Worm (Caenorhabditis elegans): Measurements from ENCODE around the gene npax-3.

npax-3 gene

ce11 chrIV:10821672-10822304 is 6.2 kb downstream of the npax-3 start (continued):
- TF ChIP-seq C34F6.9 (tag; optimal IDR thresholded peaks at IDR 0.05) (peak; percentile 93), ztf-4 (tag; optimal IDR thresholded peaks at IDR 0.05) (peak; percentile 93), ceh-82 (tag; optimal IDR thresholded peaks at IDR 0.05) (peak; percentile 7), gmeb-1 (tag; optimal IDR thresholded peaks at IDR 0.05) (peak; percentile 70), mdl-1 (tag; optimal IDR thresholded peaks at IDR 0.05) (peak; percentile 32), unc-55 (GFP tag; optimal IDR thresholded peaks at IDR 0.05) (peak; percentile 92), F13H6.1 (tag; optimal IDR thresholded peaks at IDR 0.05) (peak; percentile 97), nhr-10 (tag; optimal IDR thresholded peaks at IDR 0.05) (peak; percentile 38), ZK546.5 (tag; optimal IDR thresholded peaks at IDR 0.05) (no peak), blmp-1 (tag; optimal IDR thresholded peaks at IDR 0.05; ENCODE audit: insufficient read depth) (peak; percentile 96), lin-13 (GFP tag; optimal IDR thresholded peaks at IDR 0.05) (peak; percentile 81), lin-39 (tag; optimal IDR thresholded peaks at IDR 0.05) (peak; percentile 80), elt-3 (tag; optimal IDR thresholded peaks at IDR 0.05) (no peak), nhr-77 (tag; optimal IDR thresholded peaks at IDR 0.05) (no peak), nhr-6 (tag; optimal IDR thresholded peaks at IDR 0.05) (peak; percentile 95)

DNA sequence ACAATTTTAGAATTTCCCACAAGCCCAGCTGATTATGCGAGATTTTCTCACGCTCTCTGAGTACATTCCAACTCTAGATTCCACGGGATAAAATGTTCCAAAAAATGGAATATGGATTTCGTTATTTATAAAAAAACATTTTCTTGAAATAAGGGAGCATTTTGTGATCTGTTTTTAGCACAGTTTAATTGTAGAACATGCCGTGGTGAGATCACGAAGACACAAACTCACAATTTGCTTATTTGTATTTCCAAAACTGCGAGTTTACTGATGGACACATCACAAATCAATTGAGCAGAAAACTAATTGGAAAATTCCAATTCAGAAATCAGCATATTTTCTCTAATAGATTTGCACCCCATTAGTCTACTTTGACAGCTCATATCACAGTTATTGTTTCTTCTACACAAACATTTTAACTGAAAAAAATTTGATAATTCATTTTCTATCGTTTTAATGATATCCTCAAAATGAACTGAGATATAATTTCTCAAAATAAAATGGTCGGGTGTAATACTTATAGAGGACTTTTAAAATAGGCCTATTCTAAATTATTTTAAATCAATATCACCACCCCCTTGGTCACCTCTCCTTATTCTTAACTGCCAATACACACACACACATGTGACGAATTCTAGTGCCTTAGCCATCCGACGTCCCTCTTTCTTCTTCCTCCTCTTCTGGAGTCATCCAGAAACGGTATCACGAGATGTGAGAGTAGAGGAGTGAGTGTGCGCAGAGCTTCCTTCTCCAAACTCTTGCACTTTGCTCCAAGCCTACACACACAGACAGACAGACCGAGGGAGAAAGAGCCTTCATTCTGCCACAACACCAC is 6.9 kb downstream of the npax-3 start:
- TF ChIP-seq ztf-11 (tag; optimal IDR thresholded peaks at IDR 0.05), result no peak
- TF ChIP-seq nhr-129 (tag; optimal IDR thresholded peaks at IDR 0.05), result no peak
- no peak for TF ChIP-seq skn-1 (tag; optimal IDR thresholded peaks at IDR 0.05)
- TF ChIP-seq lin-39 (tag; optimal IDR thresholded peaks at IDR 0.05), result no peak
- TF ChIP-seq mab-5 (tag; optimal IDR thresholded peaks at IDR 0.05), result no peak
- no peak for TF ChIP-seq lin-13 (GFP tag; optimal IDR thresholded peaks at IDR 0.05)
- no peak for TF ChIP-seq ztf-1 (GFP tag; conservative IDR thresholded peaks at IDR 0.05)
- no peak for TF ChIP-seq unc-55 (GFP tag; optimal IDR thresholded peaks at IDR 0.05)
- no peak for TF ChIP-seq nhr-10 (tag; optimal IDR thresholded peaks at IDR 0.05)
- no peak for TF ChIP-seq ceh-82 (tag; optimal IDR thresholded peaks at IDR 0.05)
- no peak for TF ChIP-seq alr-1 (tag; optimal IDR thresholded peaks at IDR 0.05)
- TF ChIP-seq C34F6.9 (tag; optimal IDR thresholded peaks at IDR 0.05), result no peak
- TF ChIP-seq Y55F3AM.14 (GFP tag; optimal IDR thresholded peaks at IDR 0.05), result no peak
- TF ChIP-seq F13H6.1 (tag; optimal IDR thresholded peaks at IDR 0.05), result no peak
- TF ChIP-seq snpc-4 (tag; optimal IDR thresholded peaks at IDR 0.05), result no peak
- TF ChIP-seq nhr-11 (tag; optimal IDR thresholded peaks at IDR 0.05), result no peak
- TF ChIP-seq elt-1 (tag; optimal IDR thresholded peaks at IDR 0.05), result no peak

- TF ChIP-seq nhr-25 (tag; optimal IDR thresholded peaks at IDR 0.05), result no peak
- no peak for TF ChIP-seq ztf-11 (tag; optimal IDR thresholded peaks at IDR 0.05)
- peak; percentile 22 for TF ChIP-seq fos-1 (tag; optimal IDR thresholded peaks at IDR 0.05)
Observed at ce11 chrIV:10820114-10820513, 7.8 kb downstream of the npax-3 start.

- TF ChIP-seq nhr-77 (tag; optimal IDR thresholded peaks at IDR 0.05) (no peak), snpc-4 (tag; optimal IDR thresholded peaks at IDR 0.05) (no peak), lsy-2 (tag; optimal IDR thresholded peaks at IDR 0.05) (no peak), ceh-82 (tag; optimal IDR thresholded peaks at IDR 0.05) (no peak), unc-62 (GFP tag; optimal IDR thresholded peaks at IDR 0.05) (no peak), crh-2 (tag; optimal IDR thresholded peaks at IDR 0.05) (peak; percentile 14), ZK546.5 (tag; optimal IDR thresholded peaks at IDR 0.05) (no peak), C34F6.9 (tag; optimal IDR thresholded peaks at IDR 0.05) (peak; percentile 47), ztf-4 (tag; optimal IDR thresholded peaks at IDR 0.05) (no peak), nhr-129 (tag; optimal IDR thresholded peaks at IDR 0.05) (peak; percentile 42), lin-11 (tag; optimal IDR thresholded peaks at IDR 0.05) (peak; percentile 16), zag-1 (tag; optimal IDR thresholded peaks at IDR 0.05) (peak; percentile 24), egl-27 (tag; optimal IDR thresholded peaks at IDR 0.05) (no peak), F13H6.1 (tag; optimal IDR thresholded peaks at IDR 0.05) (no peak), elt-1 (tag; optimal IDR thresholded peaks at IDR 0.05) (no peak), nhr-6 (tag; optimal IDR thresholded peaks at IDR 0.05) (no peak), ztf-11 (tag; optimal IDR thresholded peaks at IDR 0.05) (no peak), aly-2 (tag; optimal IDR thresholded peaks at IDR 0.05) (no peak), sma-9 (GFP tag; optimal IDR thresholded peaks at IDR 0.05) (no peak), sma-9 (tag; optimal IDR thresholded peaks at IDR 0.05) (no peak), unc-55 (GFP tag; optimal IDR thresholded peaks at IDR 0.05) (peak; percentile 47), gmeb-1 (tag; optimal IDR thresholded peaks at IDR 0.05) (no peak), sma-3 (GFP tag; optimal IDR thresholded peaks at IDR 0.05) (no peak)
Observed at ce11 chrIV:10819049-10819448, 8.9 kb downstream of the npax-3 start.

Data from whole organism, L2 larva.